Fruit fly (Drosophila melanogaster): ENCODE data around the gene nullo.

dm6 chrX:7063563-7063962, 14.3 kb downstream of the nullo start:
- TF ChIP-seq phol (tag; optimal IDR thresholded peaks at IDR 0.05) (no peak), Chrac-16 (GFP tag; optimal IDR thresholded peaks at IDR 0.05) (no peak), TFAM (GFP tag; optimal IDR thresholded peaks at IDR 0.05) (no peak), CG10565 (GFP tag; optimal IDR thresholded peaks at IDR 0.05) (no peak), CG3407 (GFP tag; optimal IDR thresholded peaks at IDR 0.05) (no peak), Meics (GFP tag; optimal IDR thresholded peaks at IDR 0.05) (no peak), tap (tag; optimal IDR thresholded peaks at IDR 0.05) (no peak), CG14441 (GFP tag; IDR thresholded peaks at IDR 0.05) (no peak), CG18476 (GFP tag; optimal IDR thresholded peaks at IDR 0.05) (no peak), sens (GFP tag) (no peak), so (GFP tag; IDR thresholded peaks at IDR 0.05) (no peak), BtbVII (GFP tag; optimal IDR thresholded peaks at IDR 0.05) (no peak), abd-A (tag; optimal IDR thresholded peaks at IDR 0.05) (no peak)
